Fruit fly (Drosophila melanogaster) whole organism, prepupa: ENCODE data around the gene CG32266.
A peak's percentile ranks its signal among the peaks of the same experiment; 100 is the strongest.

Experiments
- CG10631 ChIP-seq: fragments of 200-800 bp; sonication (Bioruptor generic); optimal IDR thresholded peaks from 2 replicates; lab custom pipeline; 2016; ENCODE audit warnings: missing biosample characterization, missing genetic modification characterization
- CG10669 ChIP-seq: fragments of 200-800 bp; sonication (Bioruptor generic); optimal IDR thresholded peaks from 3 replicates; lab custom pipeline; 2018; ENCODE audit warnings: missing biosample characterization, mild to moderate bottlenecking, missing genetic modification characterization, moderate library complexity
- CG11294 ChIP-seq: fragments of 200-800 bp; sonication (Bioruptor generic); IDR thresholded peaks from 2 replicates; pipeline ENCODE4 v1.3.6; 2022; ENCODE audit warnings: missing biosample characterization, missing genetic modification characterization
- CG11762 ChIP-seq: fragments of 200-800 bp; sonication (Bioruptor generic); optimal IDR thresholded peaks from 3 replicates; lab custom pipeline; 2016; ENCODE audit warnings: missing biosample characterization, missing genetic modification characterization; ENCODE audit not compliant: insufficient read depth
- CG11902 ChIP-seq: fragments of 200-800 bp; sonication (Bioruptor generic); optimal IDR thresholded peaks from 3 replicates; lab custom pipeline; 2016; ENCODE audit warnings: missing biosample characterization, missing genetic modification characterization
- CG15336 ChIP-seq: fragments of 200-800 bp; sonication (Bioruptor generic); IDR thresholded peaks from 2 replicates; pipeline ENCODE4 v1.3.6; 2022; ENCODE audit warnings: missing biosample characterization, missing genetic modification characterization
- CG16779 ChIP-seq: fragments of 200-800 bp; sonication (Bioruptor generic); optimal IDR thresholded peaks from 3 replicates; lab custom pipeline; 2017; ENCODE audit warnings: missing biosample characterization, mild to moderate bottlenecking, missing genetic modification characterization
- CG3032 ChIP-seq: fragments of 200-800 bp; optimal IDR thresholded peaks from 2 replicates; lab custom pipeline; 2019; ENCODE audit warnings: missing biosample characterization, mild to moderate bottlenecking, missing genetic modification characterization, moderate library complexity
- CG31627 ChIP-seq: fragments of 200-800 bp; sonication (Bioruptor generic); optimal IDR thresholded peaks from 3 replicates; lab custom pipeline; 2016; ENCODE audit warnings: missing biosample characterization, missing genetic modification characterization
- CG32006 ChIP-seq: fragments of 200-800 bp; sonication (Bioruptor generic); optimal IDR thresholded peaks from 3 replicates; lab custom pipeline; 2017; ENCODE audit warnings: missing biosample characterization, mild to moderate bottlenecking, missing genetic modification characterization
- CG34406 ChIP-seq: fragments of 200-800 bp; sonication (Bioruptor generic); optimal IDR thresholded peaks from 3 replicates; lab custom pipeline; 2016; ENCODE audit warnings: missing biosample characterization, missing genetic modification characterization
- CG3919 ChIP-seq: fragments of 200-800 bp; sonication (Bioruptor generic); optimal IDR thresholded peaks from 3 replicates; lab custom pipeline; 2016; ENCODE audit warnings: missing biosample characterization, missing genetic modification characterization
- CG4318 ChIP-seq: fragments of 200-800 bp; sonication (Bioruptor generic); optimal IDR thresholded peaks from 3 replicates; lab custom pipeline; 2017; ENCODE audit warnings: missing biosample characterization, mild to moderate bottlenecking, missing genetic modification characterization
- CG6163 ChIP-seq: fragments of 200-800 bp; sonication (Bioruptor generic); IDR thresholded peaks from 3 replicates; pipeline ENCODE4 v1.3.6; 2022; ENCODE audit warnings: missing biosample characterization, missing genetic modification characterization
- CG6276 ChIP-seq: fragments of 200-800 bp; sonication (Bioruptor generic); optimal IDR thresholded peaks from 2 replicates; lab custom pipeline; 2017; ENCODE audit warnings: missing biosample characterization, mild to moderate bottlenecking, missing genetic modification characterization
- CG6808 ChIP-seq: fragments of 200-800 bp; sonication (Bioruptor generic); optimal IDR thresholded peaks from 3 replicates; lab custom pipeline; 2017; ENCODE audit warnings: missing biosample characterization, missing genetic modification characterization, mild to moderate bottlenecking, moderate library complexity, missing genetic modification reagents
- CG6854 ChIP-seq: fragments of 200-800 bp; sonication (Bioruptor generic); optimal IDR thresholded peaks from 2 replicates; lab custom pipeline; 2017; ENCODE audit warnings: missing biosample characterization, mild to moderate bottlenecking, missing genetic modification characterization
- CG7368 ChIP-seq: fragments of 200-800 bp; sonication (Bioruptor generic); optimal IDR thresholded peaks from 3 replicates; lab custom pipeline; 2016; ENCODE audit warnings: missing biosample characterization, missing genetic modification characterization
- Eip78C ChIP-seq: fragments of 200-800 bp; sonication (Bioruptor generic); peaks from one replicate; lab custom pipeline; 2016; ENCODE audit warnings: missing biosample characterization, missing genetic modification characterization
- Ets21C ChIP-seq: fragments of 200-800 bp; sonication (Bioruptor generic); optimal IDR thresholded peaks from 3 replicates; lab custom pipeline; 2016; ENCODE audit warnings: missing biosample characterization, missing genetic modification characterization
- Ets96B ChIP-seq: fragments of 200-800 bp; optimal IDR thresholded peaks from 2 replicates; lab custom pipeline; 2019; ENCODE audit warnings: missing biosample characterization, mild to moderate bottlenecking, missing genetic modification characterization, moderate library complexity
- Gug ChIP-seq: fragments of 200-800 bp; sonication (Bioruptor generic); IDR thresholded peaks from 2 replicates; pipeline ENCODE4 v1.3.6; 2022; ENCODE audit warnings: missing biosample characterization, missing genetic modification characterization
- Hr38 ChIP-seq: sonication (Bioruptor generic); optimal IDR thresholded peaks from 2 replicates; lab custom pipeline; 2016; ENCODE audit warnings: missing biosample characterization, missing genetic modification characterization
- Hr39 ChIP-seq: fragments of 200-800 bp; sonication (Bioruptor generic); optimal IDR thresholded peaks from 2 replicates; lab custom pipeline; 2016; ENCODE audit warnings: missing biosample characterization, missing genetic modification characterization
- Hr4 ChIP-seq: fragments of 200-800 bp; sonication (Bioruptor generic); optimal IDR thresholded peaks from 3 replicates; lab custom pipeline; 2016; ENCODE audit warnings: missing biosample characterization, missing genetic modification characterization
- Met ChIP-seq: fragments of 200-800 bp; sonication (Bioruptor generic); optimal IDR thresholded peaks from 3 replicates; lab custom pipeline; 2016; ENCODE audit warnings: missing biosample characterization, missing genetic modification characterization
- OdsH ChIP-seq: fragments of 200-800 bp; sonication (Bioruptor generic); optimal IDR thresholded peaks from 3 replicates; lab custom pipeline; 2016; ENCODE audit warnings: missing biosample characterization, missing genetic modification characterization
- Smox ChIP-seq: fragments of 200-800 bp; sonication (Bioruptor generic); optimal IDR thresholded peaks from 3 replicates; lab custom pipeline; 2016; ENCODE audit warnings: missing biosample characterization, missing genetic modification characterization
- Sox102F ChIP-seq: fragments of 200-800 bp; sonication (Bioruptor generic); optimal IDR thresholded peaks from 2 replicates; lab custom pipeline; 2016; ENCODE audit warnings: missing biosample characterization, mild to moderate bottlenecking, missing genetic modification characterization
- Sox14 ChIP-seq: fragments of 200-800 bp; sonication (Bioruptor generic); optimal IDR thresholded peaks from 3 replicates; lab custom pipeline; 2016; ENCODE audit warnings: missing biosample characterization, missing genetic modification characterization
- Sox15 ChIP-seq: fragments of 200-800 bp; sonication (Bioruptor generic); optimal IDR thresholded peaks from 3 replicates; lab custom pipeline; 2016; ENCODE audit warnings: missing biosample characterization, missing genetic modification characterization
- acj6 ChIP-seq: fragments of 200-800 bp; sonication (Bioruptor generic); optimal IDR thresholded peaks from 3 replicates; lab custom pipeline; 2016; ENCODE audit warnings: missing biosample characterization, missing genetic modification characterization
- cyc ChIP-seq: fragments of 200-800 bp; sonication (Bioruptor generic); optimal IDR thresholded peaks from 3 replicates; lab custom pipeline; 2016; ENCODE audit warnings: missing biosample characterization, missing genetic modification characterization
- dac ChIP-seq: fragments of 200-800 bp; sonication (Bioruptor generic); optimal IDR thresholded peaks from 2 replicates; lab custom pipeline; 2017; ENCODE audit warnings: missing biosample characterization, mild to moderate bottlenecking, missing genetic modification characterization
- dsx ChIP-seq: fragments of 200-800 bp; optimal IDR thresholded peaks from 3 replicates; lab custom pipeline; 2019; ENCODE audit warnings: missing biosample characterization, mild to moderate bottlenecking, missing genetic modification characterization, moderate library complexity; ENCODE audit not compliant: poor library complexity, severe bottlenecking
- esn ChIP-seq: fragments of 200-800 bp; sonication (Bioruptor generic); optimal IDR thresholded peaks from 2 replicates; lab custom pipeline; 2016; ENCODE audit warnings: missing biosample characterization, mild to moderate bottlenecking, missing genetic modification characterization, moderate library complexity
- fd59A ChIP-seq: fragments of 200-800 bp; sonication (Bioruptor generic); optimal IDR thresholded peaks from 2 replicates; lab custom pipeline; 2017; ENCODE audit warnings: missing biosample characterization, mild to moderate bottlenecking, missing genetic modification characterization, missing genetic modification reagents
- fkh ChIP-seq: fragments of 200-800 bp; sonication (Bioruptor generic); optimal IDR thresholded peaks from 3 replicates; lab custom pipeline; 2017; ENCODE audit warnings: missing biosample characterization, mild to moderate bottlenecking, missing genetic modification characterization, moderate library complexity
- lz ChIP-seq: fragments of 200-800 bp; sonication (Bioruptor generic); optimal IDR thresholded peaks from 3 replicates; lab custom pipeline; 2016; ENCODE audit warnings: missing biosample characterization, missing genetic modification characterization
- net ChIP-seq: fragments of 200-800 bp; sonication (Bioruptor generic); optimal IDR thresholded peaks from 3 replicates; lab custom pipeline; 2016; ENCODE audit warnings: missing biosample characterization, missing genetic modification characterization
- salr ChIP-seq, 2 experiments: fragments of 200-800 bp; sonication (Bioruptor generic); optimal IDR thresholded peaks; 3 replicates each; lab custom pipeline; 2016 to 2018; ENCODE audit warnings: missing biosample characterization in 2 of 2, missing genetic modification characterization in 2 of 2, mild to moderate bottlenecking in 1 of 2
- spab ChIP-seq: fragments of 200-800 bp; sonication (Bioruptor generic); optimal IDR thresholded peaks from 2 replicates; lab custom pipeline; 2017; ENCODE audit warnings: missing biosample characterization, mild to moderate bottlenecking, missing genetic modification characterization, missing genetic modification reagents
- ss ChIP-seq, 2 experiments: fragments of 200-800 bp; sonication (Bioruptor generic); optimal IDR thresholded peaks; 2 replicates in 1 of 2; 3 replicates in 1 of 2; lab custom pipeline; 2017 to 2018; ENCODE audit warnings: mild to moderate bottlenecking in 2 of 2, missing biosample characterization in 2 of 2, missing genetic modification characterization in 2 of 2, moderate library complexity in 1 of 2
- svp ChIP-seq: fragments of 200-800 bp; sonication (Bioruptor generic); peaks from one replicate; lab custom pipeline; 2016; ENCODE audit warnings: missing biosample characterization, missing genetic modification characterization
- vri ChIP-seq: fragments of 200-800 bp; sonication (Bioruptor generic); optimal IDR thresholded peaks from 3 replicates; lab custom pipeline; 2016; ENCODE audit warnings: missing biosample characterization, mild to moderate bottlenecking, missing genetic modification characterization

CG32266 gene

dm6 chr3L:3773317-3773716 is 17.3 kb upstream of the CG32266 start:
- no peak for TF ChIP-seq svp (GFP tag; lab: Kevin White, UChicago)
- no peak for TF ChIP-seq Hr38 (GFP tag; lab: Kevin White, UChicago)
- TF ChIP-seq fkh (GFP tag; lab: Kevin White, UChicago), result no peak
- no peak for TF ChIP-seq Met (GFP tag; lab: Kevin White, UChicago)
- TF ChIP-seq Ets96B (tag; lab: Kevin White, UChicago), result no peak
- TF ChIP-seq Hr39, result no peak
- TF ChIP-seq Sox14 (GFP tag; lab: Kevin White, UChicago), result no peak
- no peak for TF ChIP-seq CG15336 (GFP tag; lab: Robert Waterston, UW)
- TF ChIP-seq Smox (GFP tag; lab: Kevin White, UChicago), result no peak
- no peak for TF ChIP-seq dsx (GFP tag; lab: Kevin White, UChicago)
- TF ChIP-seq ss (GFP tag; optimal IDR thresholded peaks at IDR 0.05; lab: Kevin White, UChicago), result no peak
- no peak for TF ChIP-seq CG6276 (GFP tag; lab: Kevin White, UChicago)
- no peak for TF ChIP-seq net (GFP tag; lab: Kevin White, UChicago)
- TF ChIP-seq CG6854, result no peak
- no peak for TF ChIP-seq vri (GFP tag; lab: Kevin White, UChicago)
- TF ChIP-seq spab (GFP tag; lab: Kevin White, UChicago), result no peak
- TF ChIP-seq, all 60 proteins: peak for 0

dm6 chr3L:3776559-3777097 is 14.0 kb upstream of the CG32266 start:
- TF ChIP-seq salr (GFP tag; optimal IDR thresholded peaks at IDR 0.05; lab: Kevin White, UChicago) (no peak), vri (GFP tag; lab: Kevin White, UChicago) (peak; percentile 92)

- peak; percentile 79 for TF ChIP-seq Eip78C (GFP tag; lab: Kevin White, UChicago)
- TF ChIP-seq CG11902 (GFP tag; lab: Kevin White, UChicago), result no peak
- no peak for TF ChIP-seq spab (GFP tag; lab: Kevin White, UChicago)
- no peak for TF ChIP-seq ss (GFP tag; optimal IDR thresholded peaks at IDR 0.05; lab: Kevin White, UChicago)
- 0 out of 3 replicates have a peak, but pooled peaks have one; percentile 21 for TF ChIP-seq CG6163 (GFP tag; lab: Robert Waterston, UW)
- TF ChIP-seq Gug (GFP tag; lab: Robert Waterston, UW), result no peak
- no peak for TF ChIP-seq CG7368 (GFP tag; lab: Kevin White, UChicago)
- peak; percentile 54 for TF ChIP-seq Met (GFP tag; lab: Kevin White, UChicago)
- TF ChIP-seq acj6 (GFP tag; lab: Kevin White, UChicago), result no peak
- no peak for TF ChIP-seq dac
- TF ChIP-seq CG3919, result no peak
- TF ChIP-seq cyc, result peak; percentile 20
- no peak for TF ChIP-seq Ets21C (GFP tag; lab: Kevin White, UChicago)
- TF ChIP-seq CG34406 (GFP tag; lab: Kevin White, UChicago), result peak; percentile 34
- no peak for TF ChIP-seq CG16779 (tag; lab: Kevin White, UChicago)
- TF ChIP-seq dsx (GFP tag; lab: Kevin White, UChicago), result no peak
- peak; percentile 16 for TF ChIP-seq Sox102F
- no peak for TF ChIP-seq CG6808
- peak; percentile 16 for TF ChIP-seq OdsH (GFP tag; lab: Kevin White, UChicago)
- no peak for TF ChIP-seq CG6854
- TF ChIP-seq CG32006 (GFP tag; lab: Kevin White, UChicago), result peak; percentile 43
- no peak for TF ChIP-seq vri (GFP tag; lab: Kevin White, UChicago)
- TF ChIP-seq CG4318, result no peak
- TF ChIP-seq esn (GFP tag; lab: Kevin White, UChicago), result peak; percentile 43
- TF ChIP-seq CG11762 (GFP tag; lab: Kevin White, UChicago), result no peak
- no peak for TF ChIP-seq CG11294 (GFP tag; lab: Robert Waterston, UW)
- TF ChIP-seq svp (GFP tag; lab: Kevin White, UChicago), result peak; percentile 64
- peak; percentile 16 for TF ChIP-seq CG31627 (GFP tag; lab: Kevin White, UChicago)
- TF ChIP-seq Ets96B (tag; lab: Kevin White, UChicago), result no peak
- TF ChIP-seq CG10669 (GFP tag; lab: Kevin White, UChicago), result no peak
- TF ChIP-seq Hr4 (GFP tag; lab: Kevin White, UChicago), result peak; percentile 18
- TF ChIP-seq Hr38 (GFP tag; lab: Kevin White, UChicago), result no peak
- no peak for TF ChIP-seq Sox15 (GFP tag; lab: Kevin White, UChicago)
- TF ChIP-seq fd59A (GFP tag; lab: Kevin White, UChicago), result no peak
- no peak for TF ChIP-seq CG10631 (GFP tag; lab: Kevin White, UChicago)
- TF ChIP-seq lz (GFP tag; lab: Kevin White, UChicago), result peak; percentile 24
- no peak for TF ChIP-seq CG3032
- no peak for TF ChIP-seq net (GFP tag; lab: Kevin White, UChicago)
- TF ChIP-seq Sox14 (GFP tag; lab: Kevin White, UChicago), result peak; percentile 13
Observed at dm6 chr3L:3778463-3778862, 12.1 kb upstream of the CG32266 start.
